Worm (Caenorhabditis elegans): ENCODE data around the gene fbxa-104.

Gene fbxa-104

DNA sequence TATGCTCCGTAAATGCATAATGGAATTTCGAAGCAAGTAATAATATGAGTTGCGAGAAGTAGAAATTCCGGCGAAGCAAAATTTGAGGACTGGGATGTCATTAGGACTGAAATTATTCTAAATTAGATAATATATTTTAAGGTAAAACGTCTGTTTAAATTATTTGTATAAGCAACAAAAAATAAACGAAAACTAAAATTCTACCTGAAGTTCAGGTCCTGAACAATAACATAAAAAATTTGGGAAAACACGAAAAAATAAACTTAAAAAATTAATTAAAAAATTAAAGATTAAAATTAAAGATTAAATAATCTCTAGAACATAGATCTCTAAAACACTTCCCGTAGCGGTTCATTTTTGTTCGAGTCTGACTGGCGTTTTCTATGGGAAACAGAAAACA, 43.7 kb downstream of the fbxa-104 start, which contains the start of gene srh-251:
srh-251 (minus strand) TSS at position 101 of the 400 bp plus-strand sequence.
- no peak for TF ChIP-seq zim-3 (tag; optimal IDR thresholded peaks at IDR 0.05)
- no peak for TF ChIP-seq pha-4 (tag; optimal IDR thresholded peaks at IDR 0.05)
- TF ChIP-seq ceh-100 (GFP tag; IDR thresholded peaks at IDR 0.05): no peak
- no peak for TF ChIP-seq efl-1 (GFP tag; optimal IDR thresholded peaks at IDR 0.05)
- TF ChIP-seq snpc-1.3 (tag; optimal IDR thresholded peaks at IDR 0.05; ENCODE audit: insufficient read depth): no peak
- no peak for TF ChIP-seq hmg-1.2 (GFP tag; IDR thresholded peaks at IDR 0.05)

ce11 chrV:15377903-15378302, 45.6 kb downstream of the fbxa-104 start, which contains the start of gene srh-122:
Gene srh-122 (minus strand): TSS chrV:15378003.
- TF ChIP-seq nfya-2 (GFP tag; IDR thresholded peaks at IDR 0.05): no peak
- TF ChIP-seq F52B5.7 (tag; optimal IDR thresholded peaks at IDR 0.05): no peak
- no peak for TF ChIP-seq Y79H2A.3 (GFP tag; conservative IDR thresholded peaks at IDR 0.05)
- TF ChIP-seq lin-35 (GFP tag; optimal IDR thresholded peaks at IDR 0.05): no peak
- no peak for TF ChIP-seq F10E7.11 (tag; optimal IDR thresholded peaks at IDR 0.05)
- no peak for TF ChIP-seq T07F8.4 (tag; optimal IDR thresholded peaks at IDR 0.05)
- no peak for TF ChIP-seq T26A5.8 (tag; optimal IDR thresholded peaks at IDR 0.05)
- no peak for TF ChIP-seq B0019.2 (GFP tag; conservative IDR thresholded peaks at IDR 0.05)
- no peak for TF ChIP-seq let-607 (tag; optimal IDR thresholded peaks at IDR 0.05)

DNA sequence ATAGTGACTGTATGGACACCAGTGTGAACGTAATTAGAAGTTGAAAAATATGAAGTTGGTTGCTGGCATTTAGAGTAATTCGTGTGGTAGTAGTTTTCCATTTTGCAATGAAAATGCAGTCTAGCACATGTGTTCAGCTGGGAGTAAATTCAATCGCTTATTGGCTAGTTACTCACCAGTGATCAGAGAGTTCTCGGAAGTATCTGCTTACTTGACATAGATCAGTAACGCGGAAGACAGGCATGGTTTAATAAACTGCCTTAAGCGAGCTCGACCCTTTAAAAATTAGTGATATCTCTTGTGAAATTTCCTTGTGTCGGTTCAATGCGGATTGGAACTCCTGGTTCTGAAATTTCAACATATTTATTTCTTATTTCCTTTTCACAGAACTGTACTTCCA, 47.3 kb downstream of the fbxa-104 start, which contains the start of gene srh-52:
srh-52 (minus strand) TSS at position 101 of the 400 bp plus-strand sequence.
- TF ChIP-seq lin-54 (GFP tag; optimal IDR thresholded peaks at IDR 0.05) (no peak), sea-2 (GFP tag; IDR thresholded peaks at IDR 0.05) (no peak), egl-18 (GFP tag; IDR thresholded peaks at IDR 0.05) (no peak), ceh-91 (GFP tag; IDR thresholded peaks at IDR 0.05) (no peak), nhr-27 (tag; optimal IDR thresholded peaks at IDR 0.05) (no peak), sptf-2 (GFP tag; optimal IDR thresholded peaks at IDR 0.05) (no peak), ceh-40 (GFP tag; IDR thresholded peaks at IDR 0.05) (no peak), snpc-3.4 (tag; optimal IDR thresholded peaks at IDR 0.05) (no peak), F39B2.1 (GFP tag; IDR thresholded peaks at IDR 0.05) (no peak), hrde-1 (tag; optimal IDR thresholded peaks at IDR 0.05; ENCODE audit: borderline replicate concordance) (no peak), nfya-2 (GFP tag; IDR thresholded peaks at IDR 0.05) (no peak), tbp1 (GFP tag; optimal IDR thresholded peaks at IDR 0.05) (no peak), madf-8 (GFP tag; conservative IDR thresholded peaks at IDR 0.05) (no peak)

Measured in whole organism, young adult.